Worm (Caenorhabditis elegans) whole organism, L3 larva: ENCODE data around the gene T07G12.4.

Source experiments
- ceh-82 ChIP-seq: fragments of 150-350 bp; optimal IDR thresholded peaks from 2 replicates; lab custom pipeline; 2014; ENCODE audit warnings: missing biosample characterization, missing genetic modification characterization
- nhr-25 ChIP-seq: sonication (generic microtip); optimal IDR thresholded peaks from 2 replicates; lab custom pipeline; 2017; ENCODE audit warnings: missing biosample characterization, missing genetic modification characterization
- nhr-43 ChIP-seq: sonication (generic microtip); optimal IDR thresholded peaks from 2 replicates; lab custom pipeline; 2016; ENCODE audit warnings: mild to moderate bottlenecking, missing genetic modification characterization, missing compliant biosample characterization; ENCODE audit not compliant: poor library complexity, severe bottlenecking
- sea-2 ChIP-seq: fragments of 150-350 bp; sonication (generic microtip); optimal IDR thresholded peaks from 4 replicates; lab custom pipeline; 2014; ENCODE audit warnings: missing biosample characterization, missing genetic modification reagents, missing genetic modification characterization
- ztf-11 ChIP-seq: fragments of 150-350 bp; optimal IDR thresholded peaks from 2 replicates; lab custom pipeline; 2014; ENCODE audit warnings: missing biosample characterization, missing genetic modification characterization

ce11 chrIV:10505016-10505415 is 33.5 kb downstream of the T07G12.4 start:
- no peak for TF ChIP-seq nhr-43 (tag; lab: Kevin White, UChicago)
- TF ChIP-seq sea-2 (GFP tag; lab: Kevin White, UChicago): no peak
- no peak for TF ChIP-seq ceh-82 (tag; lab: Kevin White, UChicago)
- no peak for TF ChIP-seq nhr-25 (tag; lab: Kevin White, UChicago)
- no peak for TF ChIP-seq ztf-11 (tag; lab: Kevin White, UChicago)
